Fruit fly (Drosophila melanogaster): ENCODE results near the gene Ocho.

dm6 chr3L:15005085-15005484 is 30.4 kb downstream of the Ocho start:
- TF ChIP-seq Ets21C (GFP tag; optimal IDR thresholded peaks at IDR 0.05) (no peak), Sox102F (GFP tag; optimal IDR thresholded peaks at IDR 0.05) (peak; percentile 63), acj6 (GFP tag; optimal IDR thresholded peaks at IDR 0.05) (peak; percentile 52), Blimp-1 (GFP tag; optimal IDR thresholded peaks at IDR 0.05) (no peak), Eip93F (GFP tag; optimal IDR thresholded peaks at IDR 0.05) (no peak), CG6808 (GFP tag; optimal IDR thresholded peaks at IDR 0.05) (no peak), CG6854 (GFP tag; optimal IDR thresholded peaks at IDR 0.05) (no peak)

Measured in whole organism, prepupa.